Fruit fly (Drosophila melanogaster): ENCODE results near the gene Alp1.
A peak's percentile ranks its signal among the peaks of the same experiment; 100 is the strongest.

Gene Alp1

DNA sequence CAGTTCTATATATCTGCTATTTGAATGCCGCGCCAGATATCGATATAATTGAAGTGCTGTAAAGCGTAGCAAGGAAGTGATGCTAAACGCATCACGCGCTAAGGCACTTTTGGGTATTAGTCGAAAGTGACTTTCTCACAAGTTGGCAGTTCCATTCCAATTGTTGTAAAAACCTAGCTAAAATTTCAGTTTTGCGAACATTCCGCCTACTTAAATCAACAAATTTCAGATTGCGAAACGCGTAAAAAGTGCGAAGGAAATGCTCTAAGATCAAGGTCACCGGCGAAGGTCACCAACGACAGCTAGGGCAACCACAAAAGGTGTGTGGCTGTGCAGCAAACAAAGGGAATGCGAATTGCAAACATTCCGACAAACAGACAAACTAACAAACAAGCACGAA is 1.1 kb upstream of the Alp1 start, which contains the start of gene Syx7 (continued):
- TF ChIP-seq tna (GFP tag; IDR thresholded peaks at IDR 0.05; ENCODE audit: partially characterized antibody) (no peak), Drgx (GFP tag; IDR thresholded peaks at IDR 0.05) (no peak), CG33557 (GFP tag; optimal IDR thresholded peaks at IDR 0.05) (no peak), CG3847 (GFP tag; IDR thresholded peaks at IDR 0.05) (peak; percentile 74), mld (GFP tag; IDR thresholded peaks at IDR 0.05; ENCODE audit: partially characterized antibody) (no peak), CG18599 (GFP tag; optimal IDR thresholded peaks at IDR 0.05) (no peak), trem (tag; optimal IDR thresholded peaks at IDR 0.05) (peak; percentile 99), HmgD (GFP tag; optimal IDR thresholded peaks at IDR 0.05) (peak; percentile 42), sisA (GFP tag; IDR thresholded peaks at IDR 0.05) (no peak), E2f1 (GFP tag; IDR thresholded peaks at IDR 0.05) (no peak), Tbp (GFP tag; optimal IDR thresholded peaks at IDR 0.05) (no peak), HHEX (GFP tag; optimal IDR thresholded peaks at IDR 0.05) (no peak), CG34376 (GFP tag; optimal IDR thresholded peaks at IDR 0.05) (no peak), Mad (GFP tag; optimal IDR thresholded peaks at IDR 0.05) (peak; percentile 19), Med (GFP tag) (peak; percentile 94), hth (optimal IDR thresholded peaks at IDR 0.05) (no peak), CG2120 (GFP tag; optimal IDR thresholded peaks at IDR 0.05) (peak; percentile 64), CG1603 (tag; optimal IDR thresholded peaks at IDR 0.05) (peak; percentile 71), Ets97D (GFP tag; optimal IDR thresholded peaks at IDR 0.05) (peak; percentile 63), zen (tag; optimal IDR thresholded peaks at IDR 0.05) (peak; percentile 3), her (GFP tag; optimal IDR thresholded peaks at IDR 0.05) (peak; percentile 60), CG7786 (GFP tag; optimal IDR thresholded peaks at IDR 0.05) (peak; percentile 21), Gug (GFP tag; IDR thresholded peaks at IDR 0.05) (no peak), klu (GFP tag; IDR thresholded peaks at IDR 0.05) (no peak), CG13894 (tag; optimal IDR thresholded peaks at IDR 0.05) (no peak), CG7271 (tag; optimal IDR thresholded peaks at IDR 0.05) (no peak), Blimp-1 (GFP tag; optimal IDR thresholded peaks at IDR 0.05) (no peak), CG3163 (GFP tag; optimal IDR thresholded peaks at IDR 0.05) (peak; percentile 6), CG15514 (GFP tag; optimal IDR thresholded peaks at IDR 0.05) (peak; percentile 56), CG10979 (tag; optimal IDR thresholded peaks at IDR 0.05) (no peak), CHES-1-like (GFP tag; optimal IDR thresholded peaks at IDR 0.05) (peak; percentile 63), Dll (GFP tag; IDR thresholded peaks at IDR 0.05; ENCODE audit: partially characterized antibody) (peak; percentile 59; the same call in 2 of the 4 replicates), CG7963 (GFP tag; IDR thresholded peaks at IDR 0.05; ENCODE audit: partially characterized antibody) (0 out of 3 replicates have a peak, but pooled peaks have one; percentile 34), CG12236 (GFP tag; optimal IDR thresholded peaks at IDR 0.05) (no peak), MESR4 (GFP tag; optimal IDR thresholded peaks at IDR 0.05) (peak; percentile 82), CG17359 (tag; optimal IDR thresholded peaks at IDR 0.05) (no peak), HmgZ (tag; optimal IDR thresholded peaks at IDR 0.05) (peak; percentile 88), CG17385 (GFP tag; optimal IDR thresholded peaks at IDR 0.05) (no peak), Poxn (GFP tag; IDR thresholded peaks at IDR 0.05) (no peak), Stat92E (GFP tag; optimal IDR thresholded peaks at IDR 0.05) (peak in 1 of 3 experiments; percentile 1), CG8388 (GFP tag; optimal IDR thresholded peaks at IDR 0.05) (no peak), Hsf (GFP tag; optimal IDR thresholded peaks at IDR 0.05) (peak; percentile 25), exex (tag; optimal IDR thresholded peaks at IDR 0.05) (no peak), Sry-β (GFP tag; optimal IDR thresholded peaks at IDR 0.05) (peak; percentile 80), CG12942 (GFP tag; optimal IDR thresholded peaks at IDR 0.05) (no peak), sob (GFP tag; IDR thresholded peaks at IDR 0.05) (peak; percentile 76), Lim3 (GFP tag; IDR thresholded peaks at IDR 0.05) (no peak), CG12659 (GFP tag; optimal IDR thresholded peaks at IDR 0.05) (peak; percentile 62), Kr (GFP tag; optimal IDR thresholded peaks at IDR 0.05) (no peak), lbe (GFP tag; optimal IDR thresholded peaks at IDR 0.05) (peak; percentile 38)

Data from whole organism, embryonic.